Worm (Caenorhabditis elegans): ENCODE data around the gene F59F3.6.

DNA sequence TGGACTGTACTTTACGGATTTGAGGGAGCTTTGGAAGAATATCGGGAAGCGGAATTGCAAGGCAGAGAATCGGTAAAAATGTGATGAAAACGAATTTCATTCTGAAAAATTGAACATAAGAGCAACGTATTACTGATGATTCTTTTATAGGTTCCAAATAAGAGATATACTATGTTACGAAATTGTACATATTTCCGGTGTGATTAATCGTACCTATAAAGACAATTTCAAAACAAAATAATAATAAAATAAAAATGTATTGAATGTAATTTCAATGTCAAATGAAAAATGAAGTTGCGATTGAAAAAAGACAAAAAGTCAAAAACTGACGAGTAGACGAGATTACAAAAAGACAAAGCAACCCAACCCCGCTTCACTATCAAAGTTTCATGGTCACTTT is 9.9 kb upstream of the F59F3.6 start, which contains the start of gene ttr-31:
- TF ChIP-seq aly-2 (tag; optimal IDR thresholded peaks at IDR 0.05), result no peak
- TF ChIP-seq unc-86 (tag; optimal IDR thresholded peaks at IDR 0.05), result no peak
- no peak for TF ChIP-seq C04F5.9 (tag; optimal IDR thresholded peaks at IDR 0.05)
- TF ChIP-seq sox-4 (tag; optimal IDR thresholded peaks at IDR 0.05), result no peak

Measured in whole organism, L1 larva.